Fruit fly (Drosophila melanogaster) whole organism: ENCODE measurements around the gene Naa30B.

Experiments used
- Dll ChIP-seq: fragments of >200 bp; optimal IDR thresholded peaks from 2 replicates; lab custom pipeline; 2017
- EcR ChIP-seq, 2 experiments: fragments of >200 bp; optimal IDR thresholded peaks; 2 replicates each; lab custom pipeline; 2017; ENCODE audit warnings: missing biosample characterization in 2 of 2, missing genetic modification characterization in 2 of 2, missing genetic modification reagents in 2 of 2
- pan ChIP-seq: fragments of >200 bp; optimal IDR thresholded peaks from 2 replicates; lab custom pipeline; 2017
- psq ChIP-seq: fragments of >200 bp; optimal IDR thresholded peaks from 2 replicates; lab custom pipeline; 2017
- usp ChIP-seq: fragments of >200 bp; optimal IDR thresholded peaks from 2 replicates; lab custom pipeline; 2017; ENCODE audit warnings: missing biosample characterization, missing genetic modification characterization, mixed read lengths

- no peak for TF ChIP-seq Dll
- TF ChIP-seq pan (lab: Kevin White, UChicago): no peak
- TF ChIP-seq psq (lab: Kevin White, UChicago): no peak
- no peak for TF ChIP-seq usp (GFP tag; lab: Kevin White, UChicago)
- no peak for TF ChIP-seq EcR (GFP tag; optimal IDR thresholded peaks at IDR 0.05; lab: Kevin White, UChicago)
Observed at dm6 chr3L:1518715-1519603, 47.1 kb upstream of the Naa30B start.
